Worm (Caenorhabditis elegans) whole organism, L3 larva: ENCODE measurements around the gene bbln-1.

ENCODE experiments used
- R02D3.7 ChIP-seq: fragments of 150-350 bp; optimal IDR thresholded peaks from 2 replicates; lab custom pipeline; 2014; ENCODE audit warnings: missing biosample characterization, missing genetic modification characterization
- ZK546.5 ChIP-seq: sonication (generic microtip); optimal IDR thresholded peaks from 2 replicates; lab custom pipeline; 2017; ENCODE audit warnings: missing biosample characterization, missing genetic modification characterization
- ama-1 ChIP-seq: fragments of 150-350 bp; optimal IDR thresholded peaks from 2 replicates; lab custom pipeline; 2018
- ceh-16 ChIP-seq: sonication (generic microtip); optimal IDR thresholded peaks from 2 replicates; lab custom pipeline; 2017; ENCODE audit warnings: missing biosample characterization, missing genetic modification characterization
- ceh-9 ChIP-seq: sonication (generic microtip); optimal IDR thresholded peaks from 2 replicates; lab custom pipeline; 2018; ENCODE audit warnings: missing biosample characterization, missing genetic modification characterization
- egl-27 ChIP-seq: sonication (generic microtip); optimal IDR thresholded peaks from 4 replicates; lab custom pipeline; 2017; ENCODE audit warnings: missing biosample characterization, missing genetic modification reagents, missing genetic modification characterization
- egl-5 ChIP-seq: fragments of 150-350 bp; optimal IDR thresholded peaks from 2 replicates; lab custom pipeline; 2017; ENCODE audit warnings: missing biosample characterization, missing genetic modification reagents, missing genetic modification characterization, inconsistent platforms
- elt-1 ChIP-seq: fragments of 150-350 bp; optimal IDR thresholded peaks from 2 replicates; lab custom pipeline; 2014; ENCODE audit warnings: missing biosample characterization, missing genetic modification characterization
- elt-2 ChIP-seq: sonication (generic microtip); optimal IDR thresholded peaks from 2 replicates; lab custom pipeline; 2016; ENCODE audit warnings: missing genetic modification reagents, mild to moderate bottlenecking, missing genetic modification characterization, missing compliant biosample characterization
- elt-3 ChIP-seq, 3 experiments: fragments of 150-350 bp in 1 of 3; sonication (generic microtip) in 2 of 3; optimal IDR thresholded peaks; 2 replicates in 2 of 3; 4 replicates in 1 of 3; lab custom pipeline; 2014 to 2017; ENCODE audit warnings: missing biosample characterization in 3 of 3, missing genetic modification characterization in 3 of 3
- eor-1 ChIP-seq, 2 experiments: fragments of 150-350 bp; optimal IDR thresholded peaks; 2 replicates each; lab custom pipeline; 2014 to 2018; ENCODE audit warnings: missing biosample characterization in 2 of 2, missing genetic modification characterization in 2 of 2
- fkh-10 ChIP-seq: sonication (generic microtip); optimal IDR thresholded peaks from 2 replicates; lab custom pipeline; 2017; ENCODE audit warnings: missing biosample characterization, missing genetic modification reagents, missing genetic modification characterization
- fkh-2 ChIP-seq: fragments of 150-350 bp; optimal IDR thresholded peaks from 2 replicates; lab custom pipeline; 2014; ENCODE audit warnings: missing biosample characterization, missing genetic modification reagents, missing genetic modification characterization
- fos-1 ChIP-seq: fragments of 150-350 bp; optimal IDR thresholded peaks from 2 replicates; lab custom pipeline; 2014; ENCODE audit warnings: missing biosample characterization, missing genetic modification characterization
- hmg-11 ChIP-seq: sonication (generic microtip); optimal IDR thresholded peaks from 2 replicates; lab custom pipeline; 2016; ENCODE audit warnings: missing genetic modification characterization, missing compliant biosample characterization
- jun-1 ChIP-seq: fragments of 150-350 bp; optimal IDR thresholded peaks from 2 replicates; lab custom pipeline; 2014; ENCODE audit warnings: missing biosample characterization, missing genetic modification reagents, missing genetic modification characterization
- lin-15B ChIP-seq: fragments of 150-350 bp; optimal IDR thresholded peaks from 2 replicates; lab custom pipeline; 2014; ENCODE audit warnings: missing biosample characterization, missing genetic modification characterization
- lin-39 ChIP-seq: fragments of 150-350 bp; optimal IDR thresholded peaks from 2 replicates; lab custom pipeline; 2018; ENCODE audit warnings: missing biosample characterization, missing genetic modification reagents, missing genetic modification characterization
- lsy-12 ChIP-seq: sonication (generic microtip); optimal IDR thresholded peaks from 2 replicates; lab custom pipeline; 2016; ENCODE audit warnings: mild to moderate bottlenecking, missing genetic modification characterization, missing compliant biosample characterization
- mdl-1 ChIP-seq: fragments of 150-350 bp; optimal IDR thresholded peaks from 2 replicates; lab custom pipeline; 2014; ENCODE audit warnings: missing biosample characterization, missing genetic modification characterization
- mml-1 ChIP-seq: fragments of 150-350 bp; sonication (generic microtip); optimal IDR thresholded peaks from 3 replicates; lab custom pipeline; 2014; ENCODE audit warnings: missing biosample characterization, missing genetic modification characterization
- nfya-1 ChIP-seq: sonication (generic microtip); optimal IDR thresholded peaks from 2 replicates; lab custom pipeline; 2017; ENCODE audit warnings: missing genetic modification characterization, mild to moderate bottlenecking, missing compliant biosample characterization, antibody characterized with exemption, moderate library complexity; ENCODE audit not compliant: insufficient read depth
- nhr-11 ChIP-seq: fragments of 150-350 bp; optimal IDR thresholded peaks from 2 replicates; lab custom pipeline; 2014; ENCODE audit warnings: missing biosample characterization, missing genetic modification characterization
- nhr-12 ChIP-seq: fragments of 150-350 bp; optimal IDR thresholded peaks from 2 replicates; lab custom pipeline; 2014; ENCODE audit warnings: missing biosample characterization, missing genetic modification characterization
- nhr-25 ChIP-seq: sonication (generic microtip); optimal IDR thresholded peaks from 2 replicates; lab custom pipeline; 2017; ENCODE audit warnings: missing biosample characterization, missing genetic modification characterization
- nhr-28 ChIP-seq: fragments of 150-350 bp; optimal IDR thresholded peaks from 2 replicates; lab custom pipeline; 2014; ENCODE audit warnings: missing biosample characterization, missing genetic modification characterization
- nhr-43 ChIP-seq: sonication (generic microtip); optimal IDR thresholded peaks from 2 replicates; lab custom pipeline; 2016; ENCODE audit warnings: mild to moderate bottlenecking, missing genetic modification characterization, missing compliant biosample characterization; ENCODE audit not compliant: poor library complexity, severe bottlenecking
- nhr-76 ChIP-seq: fragments of 150-350 bp; sonication (generic microtip); optimal IDR thresholded peaks from 5 replicates; lab custom pipeline; 2014; ENCODE audit warnings: missing biosample characterization, missing genetic modification characterization
- nhr-77 ChIP-seq: fragments of 150-350 bp; optimal IDR thresholded peaks from 2 replicates; lab custom pipeline; 2014; ENCODE audit warnings: missing biosample characterization, missing genetic modification characterization
- pha-4 ChIP-seq: fragments of 150-350 bp; optimal IDR thresholded peaks from 2 replicates; lab custom pipeline; 2014; ENCODE audit warnings: missing biosample characterization, missing genetic modification reagents, missing genetic modification characterization
- pqm-1 ChIP-seq: fragments of 150-350 bp; optimal IDR thresholded peaks from 2 replicates; lab custom pipeline; 2017; ENCODE audit warnings: missing biosample characterization, missing genetic modification characterization, inconsistent platforms
- skn-1 ChIP-seq: fragments of 150-350 bp; optimal IDR thresholded peaks from 2 replicates; lab custom pipeline; 2014; ENCODE audit warnings: missing biosample characterization, missing genetic modification characterization
- tbx-2 ChIP-seq: sonication (generic microtip); optimal IDR thresholded peaks from 2 replicates; lab custom pipeline; 2016; ENCODE audit warnings: mild to moderate bottlenecking, missing genetic modification characterization, missing compliant biosample characterization
- zag-1 ChIP-seq: fragments of 150-350 bp; optimal IDR thresholded peaks from 2 replicates; lab custom pipeline; 2014; ENCODE audit warnings: missing biosample characterization, missing genetic modification characterization
- ztf-4 ChIP-seq: fragments of 150-350 bp; optimal IDR thresholded peaks from 2 replicates; lab custom pipeline; 2014; ENCODE audit warnings: missing biosample characterization, missing genetic modification characterization

The bbln-1 gene

ce11 chrX:3155111-3155843 lies 3.0 kb upstream of the bbln-1 start:
- peak; percentile 53 for TF ChIP-seq elt-2 (tag; lab: Kevin White, UChicago)
- peak; percentile 54 for TF ChIP-seq nhr-25 (tag; lab: Kevin White, UChicago)
- TF ChIP-seq lin-39 (tag; lab: Kevin White, UChicago), result no peak
- no peak for TF ChIP-seq ceh-9 (tag; lab: Kevin White, UChicago)
- peak; percentile 45 for TF ChIP-seq jun-1
- peak; percentile 23 for TF ChIP-seq pqm-1 (tag; lab: Kevin White, UChicago)
- TF ChIP-seq nhr-28 (tag; lab: Kevin White, UChicago), result no peak
- TF ChIP-seq ceh-16 (tag; lab: Kevin White, UChicago), result no peak
- no peak for TF ChIP-seq skn-1 (tag; lab: Kevin White, UChicago)

- peak; percentile 49 for TF ChIP-seq elt-2 (tag; lab: Kevin White, UChicago)
- no peak for TF ChIP-seq nhr-28 (tag; lab: Kevin White, UChicago)
Observed at ce11 chrX:3154562-3154961, 2.3 kb upstream of the bbln-1 start.

ce11 chrX:3153133-3153532 lies 872 bp upstream of the bbln-1 start:
- no peak for TF ChIP-seq tbx-2 (tag; lab: Kevin White, UChicago)
- no peak for TF ChIP-seq egl-27 (tag; lab: Kevin White, UChicago)
- no peak for TF ChIP-seq mml-1
- no peak for TF ChIP-seq nhr-12
- no peak for TF ChIP-seq elt-3 (tag; optimal IDR thresholded peaks at IDR 0.05; lab: Kevin White, UChicago)
- no peak for TF ChIP-seq eor-1 (tag; optimal IDR thresholded peaks at IDR 0.05; lab: Kevin White, UChicago)
- no peak for TF ChIP-seq fos-1 (tag; lab: Kevin White, UChicago)
- no peak for TF ChIP-seq lsy-12 (tag; lab: Kevin White, UChicago)
- no peak for TF ChIP-seq egl-5
- no peak for TF ChIP-seq ceh-16 (tag; lab: Kevin White, UChicago)
- TF ChIP-seq R02D3.7 (tag; lab: Kevin White, UChicago), result no peak
- no peak for TF ChIP-seq nhr-77 (tag; lab: Kevin White, UChicago)
- peak; percentile 98 for TF ChIP-seq elt-2 (tag; lab: Kevin White, UChicago)
- TF ChIP-seq fkh-10, result no peak
- TF ChIP-seq ama-1 (lab: Kevin White, UChicago), result no peak
- TF ChIP-seq skn-1 (tag; lab: Kevin White, UChicago), result no peak
- TF ChIP-seq lin-15B, result no peak
- no peak for TF ChIP-seq nfya-1 (tag; lab: Kevin White, UChicago)
- peak; percentile 72 for TF ChIP-seq jun-1
- no peak for TF ChIP-seq hmg-11
- TF ChIP-seq nhr-76 (tag; lab: Kevin White, UChicago), result no peak
- no peak for TF ChIP-seq ztf-4 (tag; lab: Kevin White, UChicago)
- TF ChIP-seq pqm-1 (tag; lab: Kevin White, UChicago), result peak; percentile 96
- peak; percentile 42 for TF ChIP-seq pha-4
- no peak for TF ChIP-seq nhr-43 (tag; lab: Kevin White, UChicago)
- no peak for TF ChIP-seq fkh-2 (tag; lab: Kevin White, UChicago)
- no peak for TF ChIP-seq mdl-1 (tag; lab: Kevin White, UChicago)

ce11 chrX:3145265-3145664 lies 7.0 kb downstream of the bbln-1 start, which contains the start of gene C15C7.4:
Gene C15C7.4, plus strand, starts transcription at chrX:3145565.
- TF ChIP-seq elt-1 (tag; lab: Kevin White, UChicago), result no peak
- TF ChIP-seq pha-4, result no peak
- TF ChIP-seq hmg-11, result no peak
- no peak for TF ChIP-seq ZK546.5 (tag; lab: Kevin White, UChicago)
- TF ChIP-seq lin-39 (tag; lab: Kevin White, UChicago), result no peak
- TF ChIP-seq egl-5, result no peak
- TF ChIP-seq elt-3 (tag; optimal IDR thresholded peaks at IDR 0.05; lab: Kevin White, UChicago), result no peak
- no peak for TF ChIP-seq nhr-25 (tag; lab: Kevin White, UChicago)
- no peak for TF ChIP-seq zag-1 (tag; lab: Kevin White, UChicago)
- TF ChIP-seq fkh-2 (tag; lab: Kevin White, UChicago), result no peak
- no peak for TF ChIP-seq nhr-12
- TF ChIP-seq R02D3.7 (tag; lab: Kevin White, UChicago), result no peak
- no peak for TF ChIP-seq lin-15B
- no peak for TF ChIP-seq nhr-11 (tag; lab: Kevin White, UChicago)
